Worm (Caenorhabditis elegans): ENCODE results near the gene W09D6.5.
"Not testable (repeated sequence)": the region's sequence is repeated elsewhere in the genome, so short reads cannot be mapped to it uniquely, and the experiment has no call there.

ce11 chrIII:11131475-11131874, 43.2 kb downstream of the W09D6.5 start, which contains the start of gene pha-1:
- not testable (repeated sequence) for TF ChIP-seq nhr-23, R02D3.7, pqm-1 (tag; optimal IDR thresholded peaks at IDR 0.05)

Data from whole organism, L3 larva.